Fruit fly (Drosophila melanogaster) whole organism, embryonic: ENCODE results near the gene CSN6.
A peak's percentile ranks its signal among the peaks of the same experiment; 100 is the strongest.

Experiments
- Asciz ChIP-seq: fragments of 200-800 bp; sonication (Bioruptor generic); optimal IDR thresholded peaks from 2 replicates; lab custom pipeline; 2017; ENCODE audit warnings: missing biosample characterization, mild to moderate bottlenecking, missing genetic modification characterization, missing genetic modification reagents
- Bgb ChIP-seq: fragments of 200-800 bp; sonication (Bioruptor generic); IDR thresholded peaks from 2 replicates; pipeline ENCODE4 v1.3.6; 2022; ENCODE audit warnings: missing biosample characterization, missing genetic modification characterization; ENCODE audit not compliant: partially characterized antibody
- CG13424 ChIP-seq: fragments of 200-800 bp; sonication (Bioruptor generic); optimal IDR thresholded peaks from 2 replicates; lab custom pipeline; 2019; ENCODE audit warnings: missing biosample characterization, mild to moderate bottlenecking, missing genetic modification characterization, moderate library complexity
- CG14014 ChIP-seq: fragments of 200-800 bp; sonication (Bioruptor generic); IDR thresholded peaks from 2 replicates; pipeline ENCODE4 v1.3.6; 2022; ENCODE audit warnings: missing biosample characterization, missing genetic modification characterization
- CG14441 ChIP-seq: fragments of 200-800 bp; sonication (Bioruptor generic); IDR thresholded peaks from 2 replicates; pipeline ENCODE4 v1.3.6; 2022; ENCODE audit warnings: missing biosample characterization, missing genetic modification characterization
- CG31365 ChIP-seq: fragments of 200-800 bp; sonication (Bioruptor generic); optimal IDR thresholded peaks from 2 replicates; lab custom pipeline; 2018; ENCODE audit warnings: missing biosample characterization, mild to moderate bottlenecking, missing genetic modification characterization
- CG42726 ChIP-seq: fragments of 200-800 bp; sonication (Bioruptor generic); IDR thresholded peaks from 2 replicates; pipeline ENCODE4 v1.3.6; 2022; ENCODE audit warnings: missing biosample characterization, missing genetic modification characterization; ENCODE audit not compliant: partially characterized antibody
- CG4328 ChIP-seq: fragments of 200-800 bp; sonication (Bioruptor generic); optimal IDR thresholded peaks from 3 replicates; lab custom pipeline; 2017; ENCODE audit warnings: missing biosample characterization, missing genetic modification reagents, missing genetic modification characterization
- CG4404 ChIP-seq: fragments of 200-800 bp; sonication (Bioruptor generic); IDR thresholded peaks from 2 replicates; pipeline ENCODE4 v1.3.6; 2022; ENCODE audit warnings: missing biosample characterization, missing genetic modification characterization
- CG4730 ChIP-seq: fragments of 200-800 bp; sonication (Bioruptor generic); IDR thresholded peaks from 2 replicates; pipeline ENCODE4 v1.3.6; 2022; ENCODE audit warnings: missing biosample characterization, missing genetic modification characterization
- CG6791 ChIP-seq: fragments of 200-800 bp; sonication (Bioruptor generic); IDR thresholded peaks from 3 replicates; pipeline ENCODE4 v1.3.6; 2022; ENCODE audit warnings: missing biosample characterization, missing genetic modification characterization; ENCODE audit not compliant: partially characterized antibody
- CG6854 ChIP-seq: fragments of 200-800 bp; sonication (Bioruptor generic); optimal IDR thresholded peaks from 3 replicates; lab custom pipeline; 2017; ENCODE audit warnings: missing biosample characterization, mild to moderate bottlenecking, missing genetic modification characterization
- CG7372 ChIP-seq: fragments of 200-800 bp; sonication (Bioruptor generic); IDR thresholded peaks from 2 replicates; pipeline ENCODE4 v1.3.6; 2022; ENCODE audit warnings: missing biosample characterization, missing genetic modification characterization
- CG8359 ChIP-seq: fragments of 200-800 bp; sonication (Bioruptor generic); optimal IDR thresholded peaks from 2 replicates; lab custom pipeline; 2017; ENCODE audit warnings: missing biosample characterization, mild to moderate bottlenecking, missing genetic modification characterization, borderline replicate concordance
- CG9876 ChIP-seq: fragments of 200-800 bp; sonication (Bioruptor generic); optimal IDR thresholded peaks from 2 replicates; lab custom pipeline; 2016; ENCODE audit warnings: missing biosample characterization, missing genetic modification characterization
- Dek ChIP-seq: fragments of 200-800 bp; sonication (Bioruptor generic); optimal IDR thresholded peaks from 3 replicates; lab custom pipeline; 2019; ENCODE audit warnings: missing biosample characterization, mild to moderate bottlenecking, missing genetic modification characterization, moderate library complexity
- Ets65A ChIP-seq: fragments of 200-800 bp; sonication (Bioruptor generic); peaks from one replicate; lab custom pipeline; 2016; ENCODE audit warnings: missing biosample characterization, missing genetic modification characterization
- Kr ChIP-seq: fragments of 200-800 bp; sonication (Bioruptor generic); optimal IDR thresholded peaks from 2 replicates; lab custom pipeline; 2017; ENCODE audit warnings: missing biosample characterization, mild to moderate bottlenecking, missing genetic modification characterization
- Lhr ChIP-seq: fragments of 200-800 bp; sonication (Bioruptor generic); optimal IDR thresholded peaks from 3 replicates; lab custom pipeline; 2017; ENCODE audit warnings: mild to moderate bottlenecking, missing biosample characterization, missing genetic modification reagents, missing genetic modification characterization
- Scr ChIP-seq: fragments of 200-800 bp; sonication (Bioruptor generic); IDR thresholded peaks from 2 replicates; pipeline ENCODE4 v1.3.6; 2022; ENCODE audit warnings: missing biosample characterization, missing genetic modification characterization; ENCODE audit not compliant: partially characterized antibody
- Sin3A ChIP-seq: fragments of >200 bp; optimal IDR thresholded peaks from 2 replicates; lab custom pipeline; 2018
- Sox100B ChIP-seq: fragments of 200-800 bp; sonication (Bioruptor generic); optimal IDR thresholded peaks from 3 replicates; lab custom pipeline; 2018; ENCODE audit warnings: missing biosample characterization, mild to moderate bottlenecking, missing genetic modification characterization
- Tbp ChIP-seq: fragments of >200 bp; optimal IDR thresholded peaks from 2 replicates; lab custom pipeline; 2018; ENCODE audit warnings: missing biosample characterization, missing genetic modification characterization
- Vsx1 ChIP-seq: fragments of 200-800 bp; sonication (Bioruptor generic); optimal IDR thresholded peaks from 2 replicates; lab custom pipeline; 2017; ENCODE audit warnings: missing biosample characterization, mild to moderate bottlenecking, missing genetic modification characterization, missing genetic modification reagents
- YL-1 ChIP-seq: fragments of 200-800 bp; sonication (Bioruptor generic); optimal IDR thresholded peaks from 3 replicates; lab custom pipeline; 2017; ENCODE audit warnings: missing biosample characterization, mild to moderate bottlenecking, missing genetic modification characterization
- ab ChIP-seq: fragments of 200-800 bp; sonication (Bioruptor generic); optimal IDR thresholded peaks from 2 replicates; lab custom pipeline; 2016; ENCODE audit warnings: missing biosample characterization, missing genetic modification characterization
- cas ChIP-seq: fragments of 200-800 bp; sonication (Bioruptor generic); IDR thresholded peaks from 2 replicates; pipeline ENCODE4 v1.3.6; 2022; ENCODE audit warnings: missing biosample characterization, missing genetic modification characterization
- chn ChIP-seq: fragments of 200-800 bp; sonication (Bioruptor generic); optimal IDR thresholded peaks from 2 replicates; lab custom pipeline; 2016; ENCODE audit warnings: missing biosample characterization, missing genetic modification characterization
- crc ChIP-seq: fragments of 200-800 bp; sonication (Bioruptor generic); optimal IDR thresholded peaks from 2 replicates; lab custom pipeline; 2016; ENCODE audit warnings: missing biosample characterization, missing genetic modification characterization
- da ChIP-seq: fragments of 200-800 bp; sonication (Bioruptor generic); optimal IDR thresholded peaks from 2 replicates; lab custom pipeline; 2016; ENCODE audit warnings: missing biosample characterization, missing genetic modification characterization
- dysf ChIP-seq: fragments of 200-800 bp; sonication (Bioruptor generic); IDR thresholded peaks from 3 replicates; pipeline ENCODE4 v1.3.6; 2022; ENCODE audit warnings: missing biosample characterization, missing genetic modification characterization
- exex ChIP-seq: fragments of 200-800 bp; sonication (Bioruptor generic); optimal IDR thresholded peaks from 4 replicates; lab custom pipeline; 2018; ENCODE audit warnings: missing biosample characterization, mild to moderate bottlenecking, missing genetic modification characterization, moderate library complexity
- gce ChIP-seq: fragments of 200-800 bp; sonication (Bioruptor generic); IDR thresholded peaks from 3 replicates; pipeline ENCODE4 v1.3.6; 2022; ENCODE audit warnings: missing biosample characterization, missing genetic modification characterization
- hb ChIP-seq: fragments of 200-800 bp; sonication (Bioruptor generic); IDR thresholded peaks from 3 replicates; pipeline ENCODE4 v1.3.6; 2022; ENCODE audit warnings: missing biosample characterization, missing genetic modification characterization; ENCODE audit not compliant: partially characterized antibody
- hbn ChIP-seq: fragments of 200-800 bp; sonication (Bioruptor generic); IDR thresholded peaks from 2 replicates; pipeline ENCODE4 v1.3.6; 2022; ENCODE audit warnings: missing biosample characterization, missing genetic modification characterization; ENCODE audit not compliant: partially characterized antibody
- jing ChIP-seq: fragments of 200-800 bp; sonication (Bioruptor generic); optimal IDR thresholded peaks from 2 replicates; lab custom pipeline; 2018; ENCODE audit warnings: missing biosample characterization, mild to moderate bottlenecking, missing genetic modification characterization
- kay ChIP-seq: fragments of 200-800 bp; sonication (Bioruptor generic); optimal IDR thresholded peaks from 2 replicates; lab custom pipeline; 2016; ENCODE audit warnings: missing biosample characterization, missing genetic modification characterization
- kni ChIP-seq: fragments of 200-800 bp; sonication (Bioruptor generic); optimal IDR thresholded peaks from 3 replicates; lab custom pipeline; 2017; ENCODE audit warnings: mild to moderate bottlenecking, missing biosample characterization, missing genetic modification reagents, missing genetic modification characterization
- lov ChIP-seq, 2 experiments: fragments of 200-800 bp in 1 of 2; fragments of >200 bp in 1 of 2; sonication (Bioruptor generic) in 1 of 2; IDR thresholded peaks in 1 of 2; optimal IDR thresholded peaks in 1 of 2; 2 replicates in 1 of 2; 3 replicates in 1 of 2; pipeline versions ENCODE4 v1.3.6 to Lab custom; 2017 to 2022; ENCODE audit warnings: missing biosample characterization in 1 of 2, missing genetic modification characterization in 1 of 2
- nerfin-1 ChIP-seq: fragments of 200-800 bp; sonication (Bioruptor generic); optimal IDR thresholded peaks from 3 replicates; lab custom pipeline; 2019; ENCODE audit warnings: missing biosample characterization, mild to moderate bottlenecking, missing genetic modification characterization, moderate library complexity
- nom ChIP-seq: fragments of 200-800 bp; sonication (Bioruptor generic); optimal IDR thresholded peaks from 2 replicates; lab custom pipeline; 2017; ENCODE audit warnings: missing biosample characterization, missing genetic modification characterization, mild to moderate bottlenecking, moderate library complexity, missing genetic modification reagents
- p53 ChIP-seq: fragments of 200-800 bp; sonication (Bioruptor generic); optimal IDR thresholded peaks from 2 replicates; lab custom pipeline; 2016; ENCODE audit warnings: missing biosample characterization, missing genetic modification characterization
- prd ChIP-seq, 3 experiments: fragments of >200 bp in 2 of 3; fragments of 200-800 bp in 1 of 3; sonication (Bioruptor generic) in 1 of 3; optimal IDR thresholded peaks in 2 of 3; IDR thresholded peaks in 1 of 3; 2 replicates in 2 of 3; 3 replicates in 1 of 3; pipeline versions ENCODE4 v1.3.6 to Lab custom; 2017 to 2022; ENCODE audit warnings: missing biosample characterization in 1 of 3, missing genetic modification characterization in 1 of 3
- sens-2 ChIP-seq: fragments of 200-800 bp; sonication (Bioruptor generic); IDR thresholded peaks from 2 replicates; pipeline ENCODE4 v1.3.6; 2022; ENCODE audit warnings: missing biosample characterization, missing genetic modification characterization
- sima ChIP-seq: fragments of 200-800 bp; sonication (Bioruptor generic); optimal IDR thresholded peaks from 2 replicates; lab custom pipeline; 2016; ENCODE audit warnings: missing biosample characterization, missing genetic modification characterization
- slbo ChIP-seq: fragments of 200-800 bp; sonication (Bioruptor generic); IDR thresholded peaks from 2 replicates; pipeline ENCODE4 v1.3.6; 2022; ENCODE audit warnings: missing biosample characterization, missing genetic modification characterization
- slou ChIP-seq: fragments of 200-800 bp; sonication (Bioruptor generic); optimal IDR thresholded peaks from 3 replicates; lab custom pipeline; 2016; ENCODE audit warnings: missing biosample characterization, missing genetic modification characterization
- stwl ChIP-seq: fragments of 200-800 bp; sonication (Bioruptor generic); optimal IDR thresholded peaks from 3 replicates; lab custom pipeline; 2018; ENCODE audit warnings: missing biosample characterization, mild to moderate bottlenecking, missing genetic modification characterization, moderate library complexity
- twi ChIP-seq: fragments of 200-800 bp; optimal IDR thresholded peaks from 2 replicates; lab custom pipeline; 2019; ENCODE audit warnings: missing biosample characterization, mild to moderate bottlenecking, missing genetic modification characterization, moderate library complexity
- z ChIP-seq: fragments of 200-800 bp; sonication (Bioruptor generic); IDR thresholded peaks from 3 replicates; pipeline ENCODE4 v1.3.6; 2022; ENCODE audit warnings: missing biosample characterization, missing genetic modification characterization

Gene CSN6

dm6 chr3R:22627936-22628513 is 47.5 kb downstream of the CSN6 start (continued):
- TF ChIP-seq sima (GFP tag; lab: Kevin White, UChicago) (no peak), CG4404 (no peak), jing (GFP tag; lab: Kevin White, UChicago) (no peak), prd (optimal IDR thresholded peaks at IDR 0.05; lab: Kevin White, UChicago) (no peak), prd (GFP tag; IDR thresholded peaks at IDR 0.05; lab: Robert Waterston, UW) (no peak), CG14441 (GFP tag; lab: Robert Waterston, UW) (peak; percentile 49; the same call in 1 of the 2 replicates), lov (optimal IDR thresholded peaks at IDR 0.05; lab: Kevin White, UChicago) (no peak), lov (GFP tag; IDR thresholded peaks at IDR 0.05; lab: Robert Waterston, UW) (no peak), CG31365 (tag; lab: Kevin White, UChicago) (no peak), exex (tag; lab: Kevin White, UChicago) (no peak), kay (GFP tag; lab: Kevin White, UChicago) (no peak), chn (GFP tag; lab: Kevin White, UChicago) (peak; percentile 23), kni (GFP tag; lab: Kevin White, UChicago) (no peak), CG9876 (GFP tag; lab: Kevin White, UChicago) (no peak), da (GFP tag; lab: Kevin White, UChicago) (no peak), z (no peak), CG13424 (tag; lab: Kevin White, UChicago) (peak; percentile 56), Sox100B (GFP tag; lab: Kevin White, UChicago) (no peak), CG6854 (no peak), twi (tag; lab: Kevin White, UChicago) (no peak), CG7372 (no peak), nerfin-1 (tag; lab: Kevin White, UChicago) (no peak), CG6791 (GFP tag; lab: Robert Waterston, UW) (no peak), hbn (no peak), Bgb (GFP tag; lab: Robert Waterston, UW) (no peak), Ets65A (GFP tag; lab: Kevin White, UChicago) (no peak), Dek (tag; lab: Kevin White, UChicago) (peak; percentile 22), CG8359 (GFP tag; lab: Kevin White, UChicago) (no peak), hb (no peak), crc (no peak), Scr (GFP tag; lab: Robert Waterston, UW) (no peak), Kr (GFP tag; lab: Kevin White, UChicago) (no peak), cas (GFP tag; lab: Robert Waterston, UW) (no peak), sens-2 (no peak), Lhr (GFP tag; lab: Kevin White, UChicago) (no peak), gce (GFP tag; lab: Robert Waterston, UW) (no peak), ab (no peak), dysf (GFP tag; lab: Robert Waterston, UW) (0 out of 3 replicates have a peak, but pooled peaks have one; percentile 35), slou (GFP tag; lab: Kevin White, UChicago) (no peak), CG14014 (peak; percentile 55; the same call in 1 of the 2 replicates), Vsx1 (GFP tag; lab: Kevin White, UChicago) (no peak), CG4328 (GFP tag; lab: Kevin White, UChicago) (no peak), p53 (GFP tag; lab: Kevin White, UChicago) (no peak), YL-1 (GFP tag; lab: Kevin White, UChicago) (no peak), CG4730 (no peak), Asciz (GFP tag; lab: Kevin White, UChicago) (no peak), Sin3A (lab: Kevin White, UChicago) (no peak), stwl (no peak), nom (no peak), CG42726 (GFP tag; lab: Robert Waterston, UW) (no peak), Tbp (GFP tag; lab: Kevin White, UChicago) (no peak), slbo (GFP tag; lab: Robert Waterston, UW) (peak; percentile 78)
